Fruit fly (Drosophila melanogaster): ENCODE results near the gene Obp93a.

The Obp93a gene

dm6 chr3R:21109712-21110111, 19.8 kb downstream of the Obp93a start:
- TF ChIP-seq CTCF (optimal IDR thresholded peaks at IDR 0.05) (no peak), CG8478 (optimal IDR thresholded peaks at IDR 0.05) (no peak)

- TF ChIP-seq CG8478 (optimal IDR thresholded peaks at IDR 0.05) (no peak), CTCF (optimal IDR thresholded peaks at IDR 0.05) (no peak)
Measured at dm6 chr3R:21107907-21108591, 21.5 kb downstream of the Obp93a start, which contains the start of the genes Sec15 and rtet. Gene Sec15 (minus strand): TSS chr3R:21107972. Gene rtet (plus strand): TSS chr3R:21108446.

dm6 chr3R:21102477-21102876, 27.0 kb downstream of the Obp93a start:
- TF ChIP-seq CG8478 (optimal IDR thresholded peaks at IDR 0.05) (no peak), CTCF (optimal IDR thresholded peaks at IDR 0.05) (no peak)

- TF ChIP-seq CG8478 (optimal IDR thresholded peaks at IDR 0.05) = no peak
- no peak for TF ChIP-seq CTCF (optimal IDR thresholded peaks at IDR 0.05)
Measured at dm6 chr3R:21101453-21102214, 27.9 kb downstream of the Obp93a start, which contains the start of the genes CG7044 and Tbc1d22. Gene CG7044 (minus strand): TSS chr3R:21101718. Gene Tbc1d22 (plus strand): TSS chr3R:21102199.

dm6 chr3R:21097631-21098117, 31.8 kb downstream of the Obp93a start, which contains the start of gene RhoGAP93B:
Gene RhoGAP93B (minus strand): TSS chr3R:21097827.
- no peak for TF ChIP-seq CG8478 (optimal IDR thresholded peaks at IDR 0.05)
- peak; percentile 4 to 10 for TF ChIP-seq CTCF (optimal IDR thresholded peaks at IDR 0.05)

dm6 chr3R:21097160-21097559, 32.4 kb downstream of the Obp93a start:
- TF ChIP-seq CTCF (optimal IDR thresholded peaks at IDR 0.05) (no peak), CG8478 (optimal IDR thresholded peaks at IDR 0.05) (no peak)

- TF ChIP-seq CG8478 (optimal IDR thresholded peaks at IDR 0.05) (no peak), CTCF (optimal IDR thresholded peaks at IDR 0.05) (no peak)
Measured at dm6 chr3R:21096532-21097143, 32.9 kb downstream of the Obp93a start.

- no peak for TF ChIP-seq CG8478 (optimal IDR thresholded peaks at IDR 0.05)
- TF ChIP-seq CTCF (optimal IDR thresholded peaks at IDR 0.05) = no peak
Measured at dm6 chr3R:21094292-21094691, 35.2 kb downstream of the Obp93a start.

dm6 chr3R:21092829-21093228, 36.7 kb downstream of the Obp93a start:
- no peak for TF ChIP-seq CG8478 (optimal IDR thresholded peaks at IDR 0.05)
- TF ChIP-seq CTCF (optimal IDR thresholded peaks at IDR 0.05) = no peak

- TF ChIP-seq CTCF (optimal IDR thresholded peaks at IDR 0.05) = no peak
- TF ChIP-seq CG8478 (optimal IDR thresholded peaks at IDR 0.05) = no peak
Measured at dm6 chr3R:21092036-21092435, 37.5 kb downstream of the Obp93a start.

- TF ChIP-seq CTCF (optimal IDR thresholded peaks at IDR 0.05) (no peak), CG8478 (optimal IDR thresholded peaks at IDR 0.05) (no peak)
Measured at dm6 chr3R:21091500-21091899, 38.0 kb downstream of the Obp93a start.

- TF ChIP-seq CG8478 (optimal IDR thresholded peaks at IDR 0.05) (no peak), CTCF (optimal IDR thresholded peaks at IDR 0.05) (no peak)
Measured at dm6 chr3R:21090230-21091021, 39.1 kb downstream of the Obp93a start.

dm6 chr3R:21089416-21089815, 40.1 kb downstream of the Obp93a start:
- TF ChIP-seq CTCF (optimal IDR thresholded peaks at IDR 0.05) (no peak), CG8478 (optimal IDR thresholded peaks at IDR 0.05) (no peak)

dm6 chr3R:21084979-21085378, 44.5 kb downstream of the Obp93a start:
- no peak for TF ChIP-seq CG8478 (optimal IDR thresholded peaks at IDR 0.05)
- TF ChIP-seq CTCF (optimal IDR thresholded peaks at IDR 0.05) = no peak
